Fruit fly (Drosophila melanogaster): Measurements from ENCODE around the gene Prosbeta3.

Prosbeta3 gene

dm6 chr3R:8978768-8979167 is 27.3 kb downstream of the Prosbeta3 start (continued):
- TF ChIP-seq Doc3 (GFP tag; IDR thresholded peaks at IDR 0.05; ENCODE audit: partially characterized antibody) (no peak), E2f1 (GFP tag; IDR thresholded peaks at IDR 0.05) (0 out of 2 replicates have a peak, but pooled peaks have one; percentile 20), CG4707 (GFP tag; optimal IDR thresholded peaks at IDR 0.05) (peak; percentile 8), CG12659 (GFP tag; optimal IDR thresholded peaks at IDR 0.05) (no peak), Lhr (GFP tag; optimal IDR thresholded peaks at IDR 0.05) (no peak), Bteb2 (GFP tag; optimal IDR thresholded peaks at IDR 0.05) (no peak), CG12104 (GFP tag; optimal IDR thresholded peaks at IDR 0.05) (peak; percentile 1), trh (GFP tag; optimal IDR thresholded peaks at IDR 0.05) (no peak), CG4617 (GFP tag; optimal IDR thresholded peaks at IDR 0.05; ENCODE audit: borderline replicate concordance) (no peak), Deaf1 (tag; optimal IDR thresholded peaks at IDR 0.05) (no peak), CG6765 (GFP tag; optimal IDR thresholded peaks at IDR 0.05) (no peak), Antp (GFP tag; optimal IDR thresholded peaks at IDR 0.05) (no peak), Ets65A (GFP tag) (no peak), run (tag; optimal IDR thresholded peaks at IDR 0.05) (no peak), CG18764 (GFP tag; optimal IDR thresholded peaks at IDR 0.05) (no peak), CG7745 (tag; optimal IDR thresholded peaks at IDR 0.05) (no peak), CG17829 (tag; optimal IDR thresholded peaks at IDR 0.05) (no peak), sens-2 (GFP tag; IDR thresholded peaks at IDR 0.05) (no peak), HmgZ (tag; optimal IDR thresholded peaks at IDR 0.05) (no peak), row (GFP tag; IDR thresholded peaks at IDR 0.05) (peak; percentile 61), fd96Cb (tag; optimal IDR thresholded peaks at IDR 0.05) (peak; percentile 58), CG10959 (GFP tag; IDR thresholded peaks at IDR 0.05) (no peak), ems (GFP tag; optimal IDR thresholded peaks at IDR 0.05) (no peak), gt (GFP tag; IDR thresholded peaks at IDR 0.05) (no peak), nerfin-1 (tag; optimal IDR thresholded peaks at IDR 0.05) (peak; percentile 6), p53 (GFP tag; optimal IDR thresholded peaks at IDR 0.05) (no peak), fru (optimal IDR thresholded peaks at IDR 0.05) (no peak), Adf1 (GFP tag; IDR thresholded peaks at IDR 0.05) (no peak), CG8281 (tag; optimal IDR thresholded peaks at IDR 0.05) (no peak), Mes4 (GFP tag; optimal IDR thresholded peaks at IDR 0.05) (no peak), otp (GFP tag; IDR thresholded peaks at IDR 0.05) (0 out of 3 replicates have a peak, but pooled peaks have one; percentile 35), CG17359 (tag; optimal IDR thresholded peaks at IDR 0.05) (peak; percentile 65), ara (GFP tag; IDR thresholded peaks at IDR 0.05) (peak; percentile 53; the same call in 1 of the 2 replicates), CG10274 (GFP tag; optimal IDR thresholded peaks at IDR 0.05) (no peak), CG3726 (GFP tag; IDR thresholded peaks at IDR 0.05) (no peak)

- TF ChIP-seq cad (GFP tag; optimal IDR thresholded peaks at IDR 0.05) (peak; percentile 98), zen (tag; optimal IDR thresholded peaks at IDR 0.05) (peak; percentile 82), Kr (GFP tag; optimal IDR thresholded peaks at IDR 0.05) (peak; percentile 33), CG11560 (tag; IDR thresholded peaks at IDR 0.05) (no peak), tll (GFP tag; optimal IDR thresholded peaks at IDR 0.05) (peak in 1 of 2 experiments; percentile 96), Hr39 (optimal IDR thresholded peaks at IDR 0.05) (peak; percentile 14), CG15479 (GFP tag; optimal IDR thresholded peaks at IDR 0.05) (peak; percentile 32), NfI (GFP tag; optimal IDR thresholded peaks at IDR 0.05) (no peak)
Observed at dm6 chr3R:8976073-8976593, 29.9 kb downstream of the Prosbeta3 start.

All from whole organism, embryonic.